Worm (Caenorhabditis elegans): ENCODE results near the gene haf-7.

- TF ChIP-seq egl-27 (tag; optimal IDR thresholded peaks at IDR 0.05) (no peak), zag-1 (tag; optimal IDR thresholded peaks at IDR 0.05) (no peak), elt-3 (tag; optimal IDR thresholded peaks at IDR 0.05) (no peak), nhr-11 (tag; optimal IDR thresholded peaks at IDR 0.05) (no peak), unc-62 (GFP tag; optimal IDR thresholded peaks at IDR 0.05) (no peak), ztf-4 (tag; optimal IDR thresholded peaks at IDR 0.05) (no peak), mbf-1 (tag; optimal IDR thresholded peaks at IDR 0.05) (no peak), ceh-82 (tag; optimal IDR thresholded peaks at IDR 0.05) (no peak), nhr-12 (tag; optimal IDR thresholded peaks at IDR 0.05) (no peak), gmeb-1 (tag; optimal IDR thresholded peaks at IDR 0.05) (no peak), snpc-4 (tag; optimal IDR thresholded peaks at IDR 0.05) (no peak), nhr-237 (tag; optimal IDR thresholded peaks at IDR 0.05) (no peak), dmd-4 (tag; optimal IDR thresholded peaks at IDR 0.05) (no peak), alr-1 (tag; optimal IDR thresholded peaks at IDR 0.05) (no peak)
Measured at ce11 chrV:14726596-14726995, 46.5 kb upstream of the haf-7 start, which contains the start of gene Y50E8A.1.

Data from whole organism, L2 larva.